Worm (Caenorhabditis elegans): ENCODE data around the gene C38H2.3.

Gene C38H2.3

ce11 chrIII:10396891-10397502, 10.6 kb upstream of the C38H2.3 start:
- TF ChIP-seq flt-1 (GFP tag; IDR thresholded peaks at IDR 0.05): no peak
- no peak for TF ChIP-seq T22C8.4 (GFP tag; IDR thresholded peaks at IDR 0.05)
- TF ChIP-seq ztf-29 (GFP tag; IDR thresholded peaks at IDR 0.05): no peak
- TF ChIP-seq ref-1 (GFP tag; conservative IDR thresholded peaks at IDR 0.05): no peak
- no peak for TF ChIP-seq klf-2 (GFP tag; conservative IDR thresholded peaks at IDR 0.05)
- no peak for TF ChIP-seq ztf-23 (GFP tag; IDR thresholded peaks at IDR 0.05)
- no peak for TF ChIP-seq cog-1 (tag; optimal IDR thresholded peaks at IDR 0.05)
- TF ChIP-seq tab-1 (GFP tag; IDR thresholded peaks at IDR 0.05): no peak

- no peak for TF ChIP-seq med-1 (GFP tag; optimal IDR thresholded peaks at IDR 0.05; ENCODE audit: insufficient read depth)
- TF ChIP-seq klf-2 (GFP tag; conservative IDR thresholded peaks at IDR 0.05): no peak
- no peak for TF ChIP-seq tab-1 (GFP tag; IDR thresholded peaks at IDR 0.05)
- no peak for TF ChIP-seq flt-1 (GFP tag; IDR thresholded peaks at IDR 0.05)
- no peak for TF ChIP-seq T22C8.4 (GFP tag; IDR thresholded peaks at IDR 0.05)
- TF ChIP-seq ztf-23 (GFP tag; IDR thresholded peaks at IDR 0.05): no peak
- no peak for TF ChIP-seq cog-1 (tag; optimal IDR thresholded peaks at IDR 0.05)
- no peak for TF ChIP-seq ztf-29 (GFP tag; IDR thresholded peaks at IDR 0.05)
- TF ChIP-seq ref-1 (GFP tag; conservative IDR thresholded peaks at IDR 0.05): no peak
These were observed 9.6 kb upstream of the C38H2.3 start, which contains the start of gene M03C11.1 for ce11 chrIII:10395990-10396389. TSS of gene M03C11.1 (minus strand) at chrIII:10396090.

- no peak for TF ChIP-seq tab-1 (GFP tag; IDR thresholded peaks at IDR 0.05)
- no peak for TF ChIP-seq ref-1 (GFP tag; conservative IDR thresholded peaks at IDR 0.05)
- TF ChIP-seq ztf-23 (GFP tag; IDR thresholded peaks at IDR 0.05): no peak
- TF ChIP-seq med-1 (GFP tag; optimal IDR thresholded peaks at IDR 0.05; ENCODE audit: insufficient read depth): no peak
- no peak for TF ChIP-seq ztf-29 (GFP tag; IDR thresholded peaks at IDR 0.05)
- no peak for TF ChIP-seq klf-2 (GFP tag; conservative IDR thresholded peaks at IDR 0.05)
- TF ChIP-seq T22C8.4 (GFP tag; IDR thresholded peaks at IDR 0.05): no peak
- TF ChIP-seq flt-1 (GFP tag; IDR thresholded peaks at IDR 0.05): no peak
- TF ChIP-seq cog-1 (tag; optimal IDR thresholded peaks at IDR 0.05): no peak
These were observed 5.3 kb upstream of the C38H2.3 start, which contains the start of gene M03C11.9 for ce11 chrIII:10391628-10392027. TSS of gene M03C11.9 (minus strand) at chrIII:10391728.

- TF ChIP-seq ztf-29 (GFP tag; IDR thresholded peaks at IDR 0.05): no peak
These were observed 3.2 kb upstream of the C38H2.3 start for ce11 chrIII:10389608-10390007.

ce11 chrIII:10383804-10384203, 2.6 kb downstream of the C38H2.3 start:
- TF ChIP-seq ztf-23 (GFP tag; IDR thresholded peaks at IDR 0.05) (no peak), tab-1 (GFP tag; IDR thresholded peaks at IDR 0.05) (no peak), ref-1 (GFP tag; conservative IDR thresholded peaks at IDR 0.05) (no peak), klf-2 (GFP tag; conservative IDR thresholded peaks at IDR 0.05) (no peak), med-1 (GFP tag; optimal IDR thresholded peaks at IDR 0.05; ENCODE audit: insufficient read depth) (no peak), ztf-29 (GFP tag; IDR thresholded peaks at IDR 0.05) (no peak), cog-1 (tag; optimal IDR thresholded peaks at IDR 0.05) (no peak), flt-1 (GFP tag; IDR thresholded peaks at IDR 0.05) (no peak), T22C8.4 (GFP tag; IDR thresholded peaks at IDR 0.05) (no peak)

ce11 chrIII:10381473-10381872, 4.9 kb downstream of the C38H2.3 start, which contains the start of gene C38H2.2:
TSS of gene C38H2.2 (plus strand) at chrIII:10381773.
- no peak for TF ChIP-seq T22C8.4 (GFP tag; IDR thresholded peaks at IDR 0.05)
- TF ChIP-seq med-1 (GFP tag; optimal IDR thresholded peaks at IDR 0.05; ENCODE audit: insufficient read depth): no peak
- no peak for TF ChIP-seq tab-1 (GFP tag; IDR thresholded peaks at IDR 0.05)
- TF ChIP-seq ref-1 (GFP tag; conservative IDR thresholded peaks at IDR 0.05): no peak
- no peak for TF ChIP-seq klf-2 (GFP tag; conservative IDR thresholded peaks at IDR 0.05)
- no peak for TF ChIP-seq ztf-23 (GFP tag; IDR thresholded peaks at IDR 0.05)

- TF ChIP-seq klf-2 (GFP tag; conservative IDR thresholded peaks at IDR 0.05): no peak
- TF ChIP-seq cog-1 (tag; optimal IDR thresholded peaks at IDR 0.05): no peak
- TF ChIP-seq flt-1 (GFP tag; IDR thresholded peaks at IDR 0.05): no peak
- no peak for TF ChIP-seq ztf-23 (GFP tag; IDR thresholded peaks at IDR 0.05)
- no peak for TF ChIP-seq med-1 (GFP tag; optimal IDR thresholded peaks at IDR 0.05; ENCODE audit: insufficient read depth)
- TF ChIP-seq tab-1 (GFP tag; IDR thresholded peaks at IDR 0.05): no peak
- no peak for TF ChIP-seq T22C8.4 (GFP tag; IDR thresholded peaks at IDR 0.05)
- TF ChIP-seq ref-1 (GFP tag; conservative IDR thresholded peaks at IDR 0.05): no peak
- TF ChIP-seq ztf-29 (GFP tag; IDR thresholded peaks at IDR 0.05): no peak
These were observed 5.7 kb downstream of the C38H2.3 start for ce11 chrIII:10380640-10381039.

- no peak for TF ChIP-seq ztf-29 (GFP tag; IDR thresholded peaks at IDR 0.05)
- no peak for TF ChIP-seq klf-2 (GFP tag; conservative IDR thresholded peaks at IDR 0.05)
- TF ChIP-seq med-1 (GFP tag; optimal IDR thresholded peaks at IDR 0.05; ENCODE audit: insufficient read depth): no peak
- TF ChIP-seq T22C8.4 (GFP tag; IDR thresholded peaks at IDR 0.05): no peak
These were observed 6.7 kb downstream of the C38H2.3 start for ce11 chrIII:10379632-10380031.

- TF ChIP-seq T22C8.4 (GFP tag; IDR thresholded peaks at IDR 0.05) (no peak), cog-1 (tag; optimal IDR thresholded peaks at IDR 0.05) (no peak), klf-2 (GFP tag; conservative IDR thresholded peaks at IDR 0.05) (no peak), med-1 (GFP tag; optimal IDR thresholded peaks at IDR 0.05; ENCODE audit: insufficient read depth) (no peak), ref-1 (GFP tag; conservative IDR thresholded peaks at IDR 0.05) (no peak), ztf-29 (GFP tag; IDR thresholded peaks at IDR 0.05) (no peak)
These were observed 7.5 kb downstream of the C38H2.3 start for ce11 chrIII:10378899-10379298.

- TF ChIP-seq cog-1 (tag; optimal IDR thresholded peaks at IDR 0.05) (no peak), flt-1 (GFP tag; IDR thresholded peaks at IDR 0.05) (no peak), ztf-29 (GFP tag; IDR thresholded peaks at IDR 0.05) (no peak), ref-1 (GFP tag; conservative IDR thresholded peaks at IDR 0.05) (no peak), T22C8.4 (GFP tag; IDR thresholded peaks at IDR 0.05) (no peak)
These were observed 10.3 kb downstream of the C38H2.3 start for ce11 chrIII:10376041-10376440.

Measured in whole organism, midembryonic.